Worm (Caenorhabditis elegans) whole organism, late embryonic: ENCODE data around the gene Y60C6A.2.

Source experiments
- C08G9.2 ChIP-seq: sonication (generic microtip); optimal IDR thresholded peaks from 2 replicates; lab custom pipeline; 2016; ENCODE audit warnings: mild to moderate bottlenecking, missing genetic modification characterization, moderate library complexity, missing compliant biosample characterization
- C38D4.7 ChIP-seq: fragments of 200-800 bp; sonication (Bioruptor generic); optimal IDR thresholded peaks from 2 replicates; lab custom pipeline; 2018; ENCODE audit warnings: mild to moderate bottlenecking, missing genetic modification characterization, moderate library complexity, missing compliant biosample characterization
- K09A11.1 ChIP-seq: sonication (generic microtip); optimal IDR thresholded peaks from 2 replicates; lab custom pipeline; 2017; ENCODE audit warnings: antibody characterized with exemption, mild to moderate bottlenecking, missing genetic modification characterization, missing compliant biosample characterization; ENCODE audit not compliant: insufficient read depth
- Y22D7AL.16 ChIP-seq: sonication (generic microtip); optimal IDR thresholded peaks from 2 replicates; lab custom pipeline; 2016; ENCODE audit warnings: missing genetic modification characterization, missing compliant biosample characterization
- ahr-1 ChIP-seq: sonication (generic microtip); optimal IDR thresholded peaks from 2 replicates; lab custom pipeline; 2016; ENCODE audit warnings: missing genetic modification characterization, missing compliant biosample characterization
- ceh-14 ChIP-seq: sonication (generic microtip); optimal IDR thresholded peaks from 2 replicates; lab custom pipeline; 2016; ENCODE audit warnings: missing genotype, missing genetic modification characterization, missing compliant biosample characterization
- ceh-19 ChIP-seq: fragments of 200-800 bp; sonication (Bioruptor generic); optimal IDR thresholded peaks from 2 replicates; lab custom pipeline; 2018; ENCODE audit warnings: mild to moderate bottlenecking, missing genetic modification characterization, missing compliant biosample characterization
- ceh-2 ChIP-seq: sonication (generic microtip); optimal IDR thresholded peaks from 2 replicates; lab custom pipeline; 2016; ENCODE audit warnings: missing genotype, missing genetic modification characterization, missing compliant biosample characterization
- ceh-22 ChIP-seq: sonication (generic microtip); optimal IDR thresholded peaks from 2 replicates; lab custom pipeline; 2017; ENCODE audit warnings: missing biosample characterization, missing genetic modification characterization
- ceh-30 ChIP-seq: fragments of 150-350 bp; optimal IDR thresholded peaks from 2 replicates; lab custom pipeline; 2014; ENCODE audit warnings: missing biosample characterization, missing genetic modification characterization
- ceh-34 ChIP-seq: sonication (generic microtip); optimal IDR thresholded peaks from 2 replicates; lab custom pipeline; 2016; ENCODE audit warnings: mild to moderate bottlenecking, missing genetic modification characterization, missing compliant biosample characterization
- ceh-48 ChIP-seq: sonication (generic microtip); optimal IDR thresholded peaks from 2 replicates; lab custom pipeline; 2016; ENCODE audit warnings: missing genetic modification characterization, inconsistent platforms, missing compliant biosample characterization
- ceh-6 ChIP-seq: fragments of 200-800 bp; sonication (Bioruptor generic); optimal IDR thresholded peaks from 2 replicates; lab custom pipeline; 2018; ENCODE audit warnings: mild to moderate bottlenecking, missing genetic modification characterization, missing compliant biosample characterization
- che-1 ChIP-seq: sonication (generic microtip); optimal IDR thresholded peaks from 2 replicates; lab custom pipeline; 2016; ENCODE audit warnings: mild to moderate bottlenecking, missing genetic modification characterization, missing compliant biosample characterization
- dmd-4 ChIP-seq: sonication (generic microtip); optimal IDR thresholded peaks from 2 replicates; lab custom pipeline; 2016; ENCODE audit warnings: borderline replicate concordance, missing genetic modification characterization, missing compliant biosample characterization
- dve-1 ChIP-seq: sonication (generic microtip); optimal IDR thresholded peaks from 2 replicates; lab custom pipeline; 2017; ENCODE audit warnings: antibody characterized with exemption, mild to moderate bottlenecking, missing genetic modification characterization, missing compliant biosample characterization
- elt-4 ChIP-seq: sonication (generic microtip); optimal IDR thresholded peaks from 2 replicates; lab custom pipeline; 2016; ENCODE audit warnings: missing genetic modification characterization, missing compliant biosample characterization
- eyg-1 ChIP-seq: sonication (generic microtip); optimal IDR thresholded peaks from 2 replicates; lab custom pipeline; 2016; ENCODE audit warnings: missing genotype, missing genetic modification characterization, missing compliant biosample characterization
- fkh-10 ChIP-seq: fragments of 150-350 bp; optimal IDR thresholded peaks from 2 replicates; lab custom pipeline; 2014; ENCODE audit warnings: missing biosample characterization, missing genetic modification reagents, missing genetic modification characterization
- fkh-6 ChIP-seq: sonication (generic microtip); optimal IDR thresholded peaks from 2 replicates; lab custom pipeline; 2016; ENCODE audit warnings: missing genetic modification characterization, missing compliant biosample characterization
- hlh-13 ChIP-seq: fragments of 200-800 bp; sonication (Bioruptor generic); optimal IDR thresholded peaks from 2 replicates; lab custom pipeline; 2018; ENCODE audit warnings: mild to moderate bottlenecking, missing genetic modification characterization, missing compliant biosample characterization
- hlh-15 ChIP-seq: sonication (generic microtip); optimal IDR thresholded peaks from 2 replicates; lab custom pipeline; 2016; ENCODE audit warnings: missing genetic modification characterization, missing compliant biosample characterization
- hlh-6 ChIP-seq: sonication (generic microtip); optimal IDR thresholded peaks from 2 replicates; lab custom pipeline; 2016; ENCODE audit warnings: missing genotype, missing genetic modification characterization, missing compliant biosample characterization
- lin-11 ChIP-seq: fragments of 200-800 bp; sonication (Bioruptor generic); optimal IDR thresholded peaks from 2 replicates; lab custom pipeline; 2018; ENCODE audit warnings: mild to moderate bottlenecking, missing genetic modification characterization, missing compliant biosample characterization
- mec-3 ChIP-seq: sonication (generic microtip); optimal IDR thresholded peaks from 2 replicates; lab custom pipeline; 2016; ENCODE audit warnings: borderline replicate concordance, missing genetic modification characterization, missing compliant biosample characterization
- nfya-1 ChIP-seq: sonication (generic microtip); optimal IDR thresholded peaks from 2 replicates; lab custom pipeline; 2017; ENCODE audit warnings: missing genetic modification characterization, mild to moderate bottlenecking, missing compliant biosample characterization, antibody characterized with exemption, moderate library complexity
- npax-4 ChIP-seq: sonication (generic microtip); optimal IDR thresholded peaks from 2 replicates; lab custom pipeline; 2016; ENCODE audit warnings: missing genetic modification characterization, missing compliant biosample characterization
- odd-2 ChIP-seq: sonication (generic microtip); optimal IDR thresholded peaks from 2 replicates; lab custom pipeline; 2017; ENCODE audit warnings: antibody characterized with exemption, mild to moderate bottlenecking, missing genetic modification characterization, missing compliant biosample characterization
- pag-3 ChIP-seq: sonication (generic microtip); optimal IDR thresholded peaks from 2 replicates; lab custom pipeline; 2016; ENCODE audit warnings: missing compliant biosample characterization, missing genetic modification characterization, borderline replicate concordance
- pax-1 ChIP-seq: fragments of 150-350 bp; optimal IDR thresholded peaks from 2 replicates; lab custom pipeline; 2014; ENCODE audit warnings: missing biosample characterization, missing genetic modification characterization
- pha-2 ChIP-seq: sonication (generic microtip); optimal IDR thresholded peaks from 2 replicates; lab custom pipeline; 2017; ENCODE audit warnings: mild to moderate bottlenecking, missing genetic modification characterization, missing compliant biosample characterization
- pha-4 ChIP-seq: fragments of 150-350 bp; optimal IDR thresholded peaks from 2 replicates; lab custom pipeline; 2018; ENCODE audit warnings: missing biosample characterization, missing genetic modification reagents, missing genetic modification characterization
- pqm-1 ChIP-seq: sonication (generic microtip); optimal IDR thresholded peaks from 2 replicates; lab custom pipeline; 2016; ENCODE audit warnings: missing genetic modification characterization, missing compliant biosample characterization
- pros-1 ChIP-seq: fragments of 150-350 bp; optimal IDR thresholded peaks from 2 replicates; lab custom pipeline; 2014; ENCODE audit warnings: missing biosample characterization, missing genetic modification reagents, missing genetic modification characterization
- ref-2 ChIP-seq: sonication (generic microtip); optimal IDR thresholded peaks from 2 replicates; lab custom pipeline; 2016; ENCODE audit warnings: missing genetic modification characterization, missing compliant biosample characterization
- rnt-1 ChIP-seq: sonication (generic microtip); optimal IDR thresholded peaks from 2 replicates; lab custom pipeline; 2016; ENCODE audit warnings: missing genetic modification characterization, missing compliant biosample characterization
- sdc-2 ChIP-seq: sonication (generic microtip); optimal IDR thresholded peaks from 2 replicates; lab custom pipeline; 2016; ENCODE audit warnings: missing genotype, missing genetic modification characterization, missing compliant biosample characterization
- sox-2 ChIP-seq: fragments of 200-800 bp; sonication (Bioruptor generic); IDR thresholded peaks from 2 replicates; pipeline ENCODE4 v1.3.6; 2022; ENCODE audit warnings: missing genetic modification reagents, missing genetic modification characterization, missing compliant biosample characterization
- sox-4 ChIP-seq: sonication (generic microtip); optimal IDR thresholded peaks from 2 replicates; lab custom pipeline; 2017; ENCODE audit warnings: mild to moderate bottlenecking, missing genetic modification characterization, inconsistent platforms, missing compliant biosample characterization
- syd-9 ChIP-seq: sonication (generic microtip); optimal IDR thresholded peaks from 2 replicates; lab custom pipeline; 2016; ENCODE audit warnings: mild to moderate bottlenecking, missing genetic modification characterization, moderate library complexity, missing compliant biosample characterization
- tbx-7 ChIP-seq: sonication (generic microtip); optimal IDR thresholded peaks from 2 replicates; lab custom pipeline; 2016; ENCODE audit warnings: missing genotype, missing genetic modification characterization, missing compliant biosample characterization
- unc-3 ChIP-seq, 2 experiments: fragments of 200-800 bp in 1 of 2; sonication (Bioruptor generic) in 1 of 2; sonication (generic microtip) in 1 of 2; conservative IDR thresholded peaks in 1 of 2; optimal IDR thresholded peaks in 1 of 2; 2 replicates each; pipeline versions ENCODE4 v1.3.6 to Lab custom; 2016 to 2022; ENCODE audit warnings: missing compliant biosample characterization in 2 of 2, missing genetic modification characterization in 2 of 2, missing genetic modification reagents in 1 of 2
- unc-55 ChIP-seq: sonication (generic microtip); optimal IDR thresholded peaks from 2 replicates; lab custom pipeline; 2017; ENCODE audit warnings: missing biosample characterization, missing genetic modification reagents, missing genetic modification characterization
- zip-5 ChIP-seq: sonication (generic microtip); optimal IDR thresholded peaks from 2 replicates; lab custom pipeline; 2016; ENCODE audit warnings: missing genetic modification characterization, missing compliant biosample characterization

The Y60C6A.2 gene

DNA sequence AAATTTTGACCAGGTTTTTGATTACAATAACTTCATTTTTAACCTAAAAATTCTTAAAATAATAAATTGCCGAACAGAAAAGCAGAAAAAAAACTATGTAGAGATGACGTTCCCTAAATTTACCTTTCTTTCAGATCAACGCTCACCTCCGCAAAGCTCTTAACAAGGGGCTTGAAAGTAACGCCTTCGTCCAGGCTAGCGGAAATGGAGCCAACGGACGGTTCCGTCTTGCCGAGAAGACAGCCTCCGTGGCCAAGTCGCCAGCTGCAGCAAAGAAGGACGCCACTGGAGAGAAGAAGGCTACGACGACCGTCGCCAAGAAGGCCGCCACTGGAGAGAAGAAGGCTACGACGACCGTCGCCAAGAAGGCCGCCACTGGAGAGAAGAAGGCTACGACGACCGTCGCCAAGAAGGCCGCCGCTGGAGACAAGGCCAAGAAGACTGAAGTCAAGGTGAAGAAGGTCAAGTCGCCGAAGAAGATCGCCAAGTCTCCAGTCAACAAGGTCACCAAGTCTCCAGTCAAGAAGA, 30.5 kb downstream of the Y60C6A.2 start:
- no peak for TF ChIP-seq hlh-15
- TF ChIP-seq, all 69 proteins: peak for 0

DNA sequence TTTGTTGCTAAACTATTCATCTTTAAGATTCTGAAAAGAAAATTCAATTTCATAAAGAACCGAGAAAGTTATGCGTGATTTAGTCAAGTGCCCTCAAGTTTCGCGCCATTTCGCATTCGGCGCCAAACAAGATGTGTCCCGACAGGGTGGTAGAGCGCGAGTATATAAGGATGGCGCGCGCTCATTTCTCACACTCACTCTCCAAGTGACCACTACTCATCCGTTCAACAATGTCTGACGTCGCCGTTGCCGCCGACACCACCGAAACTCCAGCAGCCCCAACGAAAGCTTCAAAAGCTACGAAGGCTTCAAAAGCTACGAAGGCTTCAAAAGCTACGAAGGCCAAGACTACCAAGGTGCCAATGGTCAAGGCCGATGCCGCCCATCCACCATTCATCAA, 31.1 kb downstream of the Y60C6A.2 start, which contains the start of gene hil-4:
Gene hil-4, plus strand, starts transcription at position 191 of the 400 bp plus-strand sequence.
- TF ChIP-seq pag-3 (tag; lab: Kevin White, UChicago) (no peak), eyg-1 (tag; lab: Kevin White, UChicago) (no peak), pha-4 (tag; lab: Kevin White, UChicago) (no peak), pax-1 (tag; lab: Kevin White, UChicago) (no peak)

DNA sequence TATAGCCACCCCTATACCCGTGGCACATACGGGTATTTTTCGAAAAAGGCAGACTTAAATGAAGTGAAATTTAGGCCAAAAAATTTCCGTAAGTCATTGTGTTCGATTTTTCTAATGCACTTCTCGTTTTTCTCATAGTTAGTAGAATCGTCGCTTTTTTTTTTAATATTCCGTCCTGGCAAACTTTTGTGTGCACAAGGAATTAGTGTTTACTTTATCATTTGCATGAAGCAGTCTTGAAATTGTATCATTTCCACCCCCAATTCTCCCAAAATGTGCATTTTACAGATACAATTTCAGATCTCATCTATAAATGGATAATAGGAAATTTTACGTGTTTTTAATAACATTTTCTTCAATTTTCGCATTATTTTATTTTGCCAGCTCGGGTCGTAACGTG, 34.9 kb downstream of the Y60C6A.2 start, which contains the start of gene C18G1.6:
Gene C18G1.6, plus strand, starts transcription at position 301 of the 400 bp plus-strand sequence.
- TF ChIP-seq unc-3 (GFP tag; conservative IDR thresholded peaks at IDR 0.05; lab: Robert Waterston, UW) = no peak
- TF ChIP-seq unc-3 (tag; optimal IDR thresholded peaks at IDR 0.05; lab: Kevin White, UChicago) = no peak
- no peak for TF ChIP-seq npax-4
- no peak for TF ChIP-seq ref-2
- no peak for TF ChIP-seq ceh-19 (GFP tag; lab: Kevin White, UChicago)
- no peak for TF ChIP-seq C08G9.2 (tag; lab: Kevin White, UChicago)
- TF ChIP-seq sdc-2 (tag; lab: Kevin White, UChicago) = no peak
- TF ChIP-seq ceh-6 = no peak
- TF ChIP-seq C38D4.7 (GFP tag; lab: Kevin White, UChicago) = no peak
- no peak for TF ChIP-seq ceh-22
- TF ChIP-seq pax-1 (tag; lab: Kevin White, UChicago) = no peak
- no peak for TF ChIP-seq rnt-1 (tag; lab: Kevin White, UChicago)
- no peak for TF ChIP-seq unc-55 (GFP tag; lab: Kevin White, UChicago)
- no peak for TF ChIP-seq ahr-1
- no peak for TF ChIP-seq ceh-14
- TF ChIP-seq syd-9 (tag; lab: Kevin White, UChicago) = no peak
- TF ChIP-seq, all 69 proteins: peak for 0

ce11 chrV:4745269-4745668, 40.0 kb downstream of the Y60C6A.2 start, which contains the start of gene C18G1.7:
C18G1.7 (plus strand) TSS chrV:4745569.
- TF ChIP-seq ceh-22 (no peak), ceh-30 (tag; lab: Kevin White, UChicago) (no peak), hlh-6 (tag; lab: Kevin White, UChicago) (no peak), fkh-6 (tag; lab: Kevin White, UChicago) (no peak), K09A11.1 (tag; lab: Kevin White, UChicago) (no peak), odd-2 (tag; lab: Kevin White, UChicago) (no peak), nfya-1 (tag; lab: Kevin White, UChicago) (no peak), sox-2 (GFP tag; lab: Robert Waterston, UW) (no peak), ref-2 (no peak), pha-2 (no peak), pqm-1 (tag; lab: Kevin White, UChicago) (no peak)

- TF ChIP-seq sox-4 (no peak), che-1 (no peak), pros-1 (no peak), ceh-34 (tag; lab: Kevin White, UChicago) (no peak), pha-4 (tag; lab: Kevin White, UChicago) (no peak), fkh-10 (GFP tag; lab: Kevin White, UChicago) (no peak), pax-1 (tag; lab: Kevin White, UChicago) (no peak), ceh-48 (tag; lab: Kevin White, UChicago) (no peak), syd-9 (tag; lab: Kevin White, UChicago) (no peak), Y22D7AL.16 (tag; lab: Kevin White, UChicago) (no peak), elt-4 (tag; lab: Kevin White, UChicago) (no peak), hlh-13 (GFP tag; lab: Kevin White, UChicago) (no peak), mec-3 (tag; lab: Kevin White, UChicago) (no peak), lin-11 (tag; lab: Kevin White, UChicago) (no peak), tbx-7 (tag; lab: Kevin White, UChicago) (no peak), zip-5 (tag; lab: Kevin White, UChicago) (no peak), dve-1 (tag; lab: Kevin White, UChicago) (no peak), dmd-4 (tag; lab: Kevin White, UChicago) (no peak), ceh-2 (no peak), ceh-22 (no peak)
These were observed 43.0 kb downstream of the Y60C6A.2 start, which contains the start of gene ugt-61 for ce11 chrV:4742190-4742589. ugt-61 (plus strand) TSS chrV:4742422.
